Worm (Caenorhabditis elegans) whole organism, midembryonic: Measurements from ENCODE around the gene tag-321.

Source experiments
- T22C8.4 ChIP-seq: fragments of 200-800 bp; sonication (Bioruptor generic); IDR thresholded peaks from 2 replicates; pipeline ENCODE4 v1.3.6; 2022; ENCODE audit warnings: missing genetic modification characterization, missing compliant biosample characterization
- cog-1 ChIP-seq: sonication (generic microtip); optimal IDR thresholded peaks from 2 replicates; lab custom pipeline; 2016; ENCODE audit warnings: missing genetic modification characterization, missing compliant biosample characterization
- flt-1 ChIP-seq: fragments of 200-800 bp; sonication (Bioruptor generic); IDR thresholded peaks from 2 replicates; pipeline ENCODE4 v1.3.6; 2022; ENCODE audit warnings: missing genetic modification characterization, missing compliant biosample characterization
- klf-2 ChIP-seq: fragments of 200-800 bp; sonication (Bioruptor generic); conservative IDR thresholded peaks from 2 replicates; pipeline ENCODE4 v1.3.6; 2022; ENCODE audit warnings: missing genetic modification reagents, missing genetic modification characterization, missing compliant biosample characterization
- med-1 ChIP-seq: sonication (generic microtip); optimal IDR thresholded peaks from 2 replicates; lab custom pipeline; 2017; ENCODE audit warnings: missing genetic modification characterization, mild to moderate bottlenecking, missing compliant biosample characterization, antibody characterized with exemption, missing genetic modification reagents; ENCODE audit not compliant: insufficient read depth
- ref-1 ChIP-seq: fragments of 200-800 bp; sonication (Bioruptor generic); conservative IDR thresholded peaks from 2 replicates; pipeline ENCODE4 v1.3.6; 2022; ENCODE audit warnings: missing genetic modification reagents, missing genetic modification characterization, missing compliant biosample characterization
- tab-1 ChIP-seq: fragments of 200-800 bp; sonication (Bioruptor generic); IDR thresholded peaks from 2 replicates; pipeline ENCODE4 v1.3.6; 2022; ENCODE audit warnings: missing genetic modification characterization, missing compliant biosample characterization
- ztf-23 ChIP-seq: fragments of 200-800 bp; sonication (Bioruptor generic); IDR thresholded peaks from 2 replicates; pipeline ENCODE4 v1.3.6; 2022; ENCODE audit warnings: missing genetic modification reagents, missing genetic modification characterization, missing compliant biosample characterization
- ztf-29 ChIP-seq: fragments of 200-800 bp; sonication (Bioruptor generic); IDR thresholded peaks from 2 replicates; pipeline ENCODE4 v1.3.6; 2022; ENCODE audit warnings: missing genetic modification reagents, missing genetic modification characterization, missing compliant biosample characterization

Gene tag-321

DNA sequence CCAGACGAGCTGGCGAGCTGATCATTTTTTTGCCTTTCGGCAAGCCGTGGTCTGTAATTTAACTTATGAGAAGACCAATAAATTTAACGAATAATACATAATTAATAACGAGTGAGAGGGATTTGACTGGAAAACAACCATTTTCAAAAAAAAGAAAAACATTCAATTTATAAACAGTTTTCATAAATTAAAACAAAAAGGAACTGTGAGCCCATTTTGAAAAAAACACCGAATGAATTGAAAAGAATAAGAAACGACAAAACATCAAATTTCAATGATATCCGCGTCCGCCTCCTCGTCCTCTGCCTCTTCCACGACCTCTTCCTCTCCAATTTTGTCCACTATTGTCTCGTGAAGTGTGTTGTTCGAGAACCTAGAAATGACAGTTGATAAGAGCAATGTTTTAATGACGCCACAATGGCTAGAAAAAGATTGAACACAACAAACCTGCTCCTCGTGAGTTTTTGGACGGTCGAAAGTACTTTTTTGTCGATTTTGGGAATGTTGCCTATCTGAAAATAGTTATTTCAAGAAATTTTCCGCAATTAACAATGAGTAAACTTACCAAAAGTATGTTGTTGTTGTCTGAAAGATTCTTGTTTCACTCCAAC, at the start of gene tag-321:
tag-321 (minus strand) TSS at position 51 of the 611 bp plus-strand sequence.
- TF ChIP-seq ref-1 (GFP tag; lab: Robert Waterston, UW) = no peak
- TF ChIP-seq T22C8.4 = no peak
- no peak for TF ChIP-seq klf-2 (GFP tag; lab: Robert Waterston, UW)
- TF ChIP-seq flt-1 (GFP tag; lab: Robert Waterston, UW) = no peak
- no peak for TF ChIP-seq ztf-29
- no peak for TF ChIP-seq ztf-23 (GFP tag; lab: Robert Waterston, UW)
- TF ChIP-seq med-1 (GFP tag; lab: Kevin White, UChicago) = no peak
- no peak for TF ChIP-seq cog-1
- no peak for TF ChIP-seq tab-1 (GFP tag; lab: Robert Waterston, UW)

DNA sequence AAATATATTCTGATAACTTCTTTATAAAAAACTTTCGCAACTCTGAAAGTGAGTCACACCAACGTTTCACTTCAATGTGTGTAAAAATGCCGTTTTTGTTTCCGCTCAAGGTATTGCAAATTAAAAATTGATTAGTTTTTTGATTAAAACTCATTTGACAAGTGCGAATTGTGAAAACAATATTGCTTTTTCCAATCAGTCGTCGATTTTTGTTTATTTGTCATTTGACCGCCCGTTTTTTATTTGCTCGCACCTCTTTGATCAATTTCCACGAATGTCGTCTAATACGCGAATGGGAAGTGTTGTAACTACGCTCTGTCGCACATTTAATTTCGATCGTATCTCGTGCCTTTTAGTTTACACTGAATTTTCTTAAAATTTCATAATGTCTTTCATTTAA, 46.5 kb upstream of the tag-321 start, which contains the start of gene mvb-12:
mvb-12 (plus strand) TSS at position 375 of the 400 bp plus-strand sequence.
- TF ChIP-seq ref-1 (GFP tag; lab: Robert Waterston, UW) (no peak), med-1 (GFP tag; lab: Kevin White, UChicago) (no peak), T22C8.4 (no peak), klf-2 (GFP tag; lab: Robert Waterston, UW) (no peak), tab-1 (GFP tag; lab: Robert Waterston, UW) (no peak), ztf-23 (GFP tag; lab: Robert Waterston, UW) (no peak), cog-1 (no peak), ztf-29 (no peak), flt-1 (GFP tag; lab: Robert Waterston, UW) (no peak)

DNA sequence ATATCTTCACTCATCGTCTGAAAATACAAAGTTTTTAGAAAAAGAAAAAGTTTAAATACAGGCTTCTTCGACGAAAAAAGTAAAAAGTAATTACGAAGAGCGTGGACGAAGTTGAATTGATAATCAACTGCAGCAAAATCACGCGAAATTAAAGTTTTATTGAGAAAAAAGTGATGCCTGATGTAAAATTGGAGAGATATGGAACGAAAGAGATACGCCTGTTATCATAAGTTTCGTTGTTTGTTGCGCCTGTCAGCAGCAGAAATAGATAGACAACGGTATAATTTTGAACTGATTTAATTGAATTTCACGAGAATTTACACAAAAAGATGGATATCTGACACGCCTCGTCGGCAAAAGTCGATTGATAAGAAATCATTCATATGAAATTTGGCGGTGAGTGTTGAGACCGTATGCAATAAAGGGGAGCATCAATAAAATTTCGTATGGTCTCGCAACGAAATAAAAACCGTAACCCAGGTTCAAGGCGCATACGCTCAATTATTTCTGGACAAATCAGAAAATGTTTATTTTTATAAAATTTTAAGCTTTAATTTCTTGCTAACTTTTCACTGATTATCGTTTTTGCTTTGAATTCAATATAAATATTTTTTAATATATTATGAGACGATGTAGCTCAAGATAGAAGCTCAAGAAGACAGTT, 45.8 kb upstream of the tag-321 start, which contains the start of gene C06A6.4:
C06A6.4 (minus strand) TSS at position 24 of the 664 bp plus-strand sequence.
- no peak for TF ChIP-seq ref-1 (GFP tag; lab: Robert Waterston, UW)
- TF ChIP-seq klf-2 (GFP tag; lab: Robert Waterston, UW) = no peak
- TF ChIP-seq ztf-23 (GFP tag; lab: Robert Waterston, UW) = no peak
- no peak for TF ChIP-seq flt-1 (GFP tag; lab: Robert Waterston, UW)
- no peak for TF ChIP-seq med-1 (GFP tag; lab: Kevin White, UChicago)

DNA sequence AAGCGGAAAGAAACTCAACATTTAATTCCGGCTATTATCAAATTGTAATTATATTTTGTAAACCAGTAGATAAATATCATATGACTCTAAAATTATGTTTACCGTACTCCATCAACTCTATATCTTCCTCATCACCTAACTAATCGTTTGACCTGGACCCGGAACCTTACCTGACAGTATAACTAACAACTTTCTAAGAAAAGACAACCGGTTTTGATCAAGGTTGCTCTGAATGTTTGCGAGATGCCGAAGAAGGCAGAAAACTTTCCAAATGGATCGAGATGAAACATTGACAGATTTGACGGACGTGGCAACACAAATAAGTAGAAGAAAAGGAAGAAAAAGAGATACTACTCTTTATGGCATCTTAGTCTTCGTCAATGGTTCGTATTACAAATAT, 41.0 kb upstream of the tag-321 start:
- TF ChIP-seq klf-2 (GFP tag; lab: Robert Waterston, UW) (no peak), med-1 (GFP tag; lab: Kevin White, UChicago) (no peak), tab-1 (GFP tag; lab: Robert Waterston, UW) (no peak), ztf-23 (GFP tag; lab: Robert Waterston, UW) (no peak), cog-1 (no peak), ztf-29 (no peak), ref-1 (GFP tag; lab: Robert Waterston, UW) (no peak), T22C8.4 (no peak), flt-1 (GFP tag; lab: Robert Waterston, UW) (no peak)

DNA sequence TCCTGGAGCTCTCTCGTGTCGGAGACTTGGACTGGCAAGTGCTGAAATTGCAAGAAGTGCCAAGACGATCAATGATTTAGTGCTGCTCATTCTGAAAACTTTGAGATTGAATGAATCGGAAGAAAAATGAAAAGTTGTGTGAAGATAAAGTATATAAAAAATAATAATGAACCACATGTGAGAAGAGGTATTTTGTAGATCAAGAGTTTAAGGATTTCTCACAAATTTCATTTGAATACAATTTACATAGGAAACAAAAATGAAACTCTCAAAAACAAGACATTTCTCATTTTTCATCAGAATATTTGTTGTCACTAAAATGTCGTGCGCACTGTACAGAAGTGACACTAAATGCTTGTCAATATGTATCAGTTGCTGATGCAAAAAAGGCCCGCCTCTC, 38.9 kb upstream of the tag-321 start, which contains the start of gene T14A8.2:
T14A8.2 (minus strand) TSS at position 101 of the 400 bp plus-strand sequence.
- no peak for TF ChIP-seq cog-1
- no peak for TF ChIP-seq klf-2 (GFP tag; lab: Robert Waterston, UW)
- no peak for TF ChIP-seq med-1 (GFP tag; lab: Kevin White, UChicago)
- no peak for TF ChIP-seq tab-1 (GFP tag; lab: Robert Waterston, UW)
- no peak for TF ChIP-seq ztf-29
- TF ChIP-seq ref-1 (GFP tag; lab: Robert Waterston, UW) = no peak
- TF ChIP-seq T22C8.4 = no peak
- no peak for TF ChIP-seq flt-1 (GFP tag; lab: Robert Waterston, UW)
- TF ChIP-seq ztf-23 (GFP tag; lab: Robert Waterston, UW) = no peak

DNA sequence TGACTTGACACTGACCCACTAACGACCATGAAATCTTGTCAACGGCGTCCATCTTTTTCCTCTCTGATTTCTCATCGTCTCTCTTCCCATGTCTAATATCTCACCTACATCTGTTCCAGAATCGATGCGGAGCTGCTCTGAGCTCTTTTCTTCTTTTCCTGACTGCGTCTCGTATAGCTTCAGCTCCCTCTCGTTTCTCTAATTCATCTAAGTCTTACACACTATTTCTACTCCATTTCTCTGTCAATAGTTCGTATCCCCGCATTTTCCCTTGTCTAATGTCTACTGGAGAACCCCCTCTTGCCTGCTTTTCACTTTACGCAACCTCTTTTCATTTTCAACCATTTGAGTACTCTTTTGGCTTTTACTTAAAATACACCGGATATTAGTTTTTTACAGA, 34.2 kb upstream of the tag-321 start, which contains the start of gene ric-3:
ric-3 (plus strand) TSS at position 400 of the 400 bp plus-strand sequence.
- TF ChIP-seq cog-1 (peak; percentile 60), T22C8.4 (no peak)

DNA sequence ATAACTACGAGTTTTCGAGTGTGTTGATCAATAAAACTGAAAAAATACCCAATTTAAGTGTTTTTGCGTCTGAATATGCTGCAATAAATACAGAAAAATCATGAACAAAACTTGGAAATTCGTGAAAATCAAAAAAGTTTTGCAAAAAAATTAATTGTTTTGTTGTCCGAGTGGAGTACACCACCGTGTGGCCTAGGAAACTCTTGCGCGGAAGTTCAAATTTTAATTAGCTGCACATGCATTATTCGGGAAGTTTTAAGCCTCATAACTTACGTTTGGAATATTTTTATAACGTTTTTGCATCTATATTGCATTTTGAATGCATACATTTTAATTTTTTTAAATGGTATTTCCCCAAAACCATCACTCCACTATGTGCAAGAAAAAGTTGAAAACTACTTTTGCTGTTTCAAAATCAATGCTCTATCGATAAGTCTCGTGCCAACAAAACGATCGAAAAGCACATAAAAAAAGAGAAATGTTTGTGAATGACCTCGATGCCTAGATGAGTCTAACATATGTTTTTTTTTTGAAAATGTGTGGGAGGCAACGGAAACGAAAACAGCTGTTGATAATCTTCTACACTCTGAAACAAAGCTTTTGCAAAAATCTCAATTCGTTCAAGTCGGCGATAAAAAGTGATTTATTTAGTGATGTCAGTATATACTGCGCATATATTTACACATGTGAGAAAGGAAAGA, 32.9 kb upstream of the tag-321 start:
- TF ChIP-seq tab-1 (GFP tag; lab: Robert Waterston, UW) (no peak), flt-1 (GFP tag; lab: Robert Waterston, UW) (no peak), T22C8.4 (no peak), med-1 (GFP tag; lab: Kevin White, UChicago) (no peak), cog-1 (no peak), ztf-23 (GFP tag; lab: Robert Waterston, UW) (no peak), klf-2 (GFP tag; lab: Robert Waterston, UW) (no peak), ztf-29 (no peak), ref-1 (GFP tag; lab: Robert Waterston, UW) (no peak)

DNA sequence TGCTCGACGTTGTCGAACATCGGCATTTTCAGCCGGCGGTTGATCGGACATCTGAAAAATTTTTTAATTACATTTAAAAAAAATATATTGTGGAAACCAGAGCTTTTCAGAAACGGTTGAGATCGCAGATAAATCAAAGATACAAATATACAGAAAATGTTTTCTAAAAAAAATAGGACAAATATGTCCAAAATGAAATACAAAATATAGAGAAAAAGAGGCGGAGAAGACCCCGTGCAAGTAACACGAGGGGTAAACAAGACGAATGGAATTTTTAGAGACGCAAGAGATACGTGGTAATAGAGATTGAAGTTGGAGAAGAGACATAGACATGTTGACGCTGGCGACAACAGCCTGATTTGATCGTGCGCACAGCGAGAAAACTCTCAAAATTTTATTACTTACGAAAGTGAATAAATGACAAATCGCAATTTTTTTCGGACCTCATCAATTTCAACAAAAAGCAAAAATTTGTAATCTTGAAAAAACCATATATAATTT, 32.1 kb upstream of the tag-321 start, which contains the start of gene cdgs-1:
cdgs-1 (minus strand) TSS at position 51 of the 501 bp plus-strand sequence.
- TF ChIP-seq flt-1 (GFP tag; lab: Robert Waterston, UW) (no peak), ref-1 (GFP tag; lab: Robert Waterston, UW) (no peak), klf-2 (GFP tag; lab: Robert Waterston, UW) (no peak), tab-1 (GFP tag; lab: Robert Waterston, UW) (no peak), ztf-23 (GFP tag; lab: Robert Waterston, UW) (no peak), cog-1 (no peak), T22C8.4 (no peak), ztf-29 (no peak), med-1 (GFP tag; lab: Kevin White, UChicago) (no peak)

DNA sequence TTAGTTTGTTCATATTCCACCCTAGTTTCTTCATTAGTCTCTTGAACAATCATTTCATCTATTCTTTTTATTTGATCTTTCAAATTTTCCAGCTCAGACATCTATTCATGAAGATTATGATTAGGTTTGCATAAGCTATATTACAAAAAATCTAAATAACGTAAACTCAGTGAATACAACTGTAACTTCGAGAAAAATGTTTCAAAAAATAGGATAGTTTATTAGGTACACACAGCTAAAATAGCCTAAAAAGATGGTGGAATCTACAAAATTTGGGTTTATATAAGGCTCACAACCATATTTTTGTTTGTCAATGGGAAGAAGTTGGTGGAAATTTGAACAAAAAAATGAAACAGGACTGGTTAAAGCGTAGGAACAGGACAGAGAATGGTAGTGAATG, 29.1 kb upstream of the tag-321 start, which contains the start of gene zgpa-1:
zgpa-1 (minus strand) TSS at position 101 of the 400 bp plus-strand sequence.
- TF ChIP-seq ztf-29 (no peak), ztf-23 (GFP tag; lab: Robert Waterston, UW) (no peak), tab-1 (GFP tag; lab: Robert Waterston, UW) (no peak), T22C8.4 (no peak), med-1 (GFP tag; lab: Kevin White, UChicago) (no peak), cog-1 (no peak), ref-1 (GFP tag; lab: Robert Waterston, UW) (no peak), klf-2 (GFP tag; lab: Robert Waterston, UW) (no peak), flt-1 (GFP tag; lab: Robert Waterston, UW) (no peak)
